Worm (Caenorhabditis elegans): ENCODE measurements around the gene spe-49.
A peak's percentile ranks its signal among the peaks of the same experiment; 100 is the strongest.

spe-49 gene

DNA sequence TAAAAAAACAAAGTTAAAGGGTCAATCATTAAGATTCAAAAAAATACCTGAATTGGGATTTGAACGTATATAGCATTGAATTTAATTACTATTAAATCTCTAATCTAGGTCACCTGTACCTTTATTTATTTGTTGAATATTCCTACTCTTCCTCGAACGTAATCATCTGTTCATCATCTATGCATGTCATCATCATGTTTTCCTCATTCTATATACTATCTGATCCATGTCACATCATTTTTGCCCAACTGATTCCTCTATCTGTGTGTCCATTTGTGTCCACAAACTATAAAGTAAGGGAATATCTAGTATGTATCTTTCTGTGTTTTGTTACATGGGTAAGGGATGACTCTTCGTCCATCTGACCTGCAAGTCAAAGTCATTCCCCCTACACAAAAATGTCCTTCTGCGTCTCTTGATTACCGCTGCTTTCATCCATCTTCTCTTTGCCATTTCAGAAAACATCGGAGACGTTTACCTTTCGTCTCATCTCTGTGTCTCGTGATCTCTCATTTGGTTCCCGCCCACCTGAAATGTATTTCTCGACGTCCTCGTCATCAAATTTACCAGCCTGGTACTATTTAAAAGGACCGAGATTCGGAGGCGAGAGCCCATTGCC is 41.7 kb downstream of the spe-49 start:
- TF ChIP-seq lsy-2 (tag; optimal IDR thresholded peaks at IDR 0.05) (no peak), elt-1 (tag; optimal IDR thresholded peaks at IDR 0.05; ENCODE audit: borderline replicate concordance, insufficient read depth) (peak; percentile 29)

DNA sequence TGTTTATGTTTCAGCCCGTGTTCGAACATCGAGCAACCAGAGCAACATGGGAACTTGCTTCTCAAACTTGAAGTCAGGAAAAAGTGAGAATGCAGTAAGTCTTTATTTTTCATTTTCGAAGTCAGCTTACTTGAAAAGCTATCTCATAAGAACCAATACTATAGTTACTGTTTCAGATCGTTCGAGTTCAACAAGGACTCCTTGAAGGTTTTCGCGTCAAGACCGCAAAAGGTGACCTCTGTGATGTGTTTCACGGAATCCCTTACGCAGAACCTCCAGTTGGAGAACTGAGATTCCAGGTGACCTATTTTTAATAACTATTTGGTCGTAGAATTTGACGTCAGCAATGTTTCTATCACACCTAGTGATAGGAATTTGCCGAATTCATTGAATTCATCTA is 42.4 kb downstream of the spe-49 start:
- TF ChIP-seq nhr-12 (tag; optimal IDR thresholded peaks at IDR 0.05) (no peak), ceh-43 (GFP tag; optimal IDR thresholded peaks at IDR 0.05) (no peak), ztf-11 (tag; optimal IDR thresholded peaks at IDR 0.05) (no peak), mls-2 (tag; optimal IDR thresholded peaks at IDR 0.05) (no peak), cnd-1 (tag; optimal IDR thresholded peaks at IDR 0.05) (no peak), ces-1 (GFP tag; optimal IDR thresholded peaks at IDR 0.05) (no peak), nhr-76 (tag; optimal IDR thresholded peaks at IDR 0.05) (no peak), elt-1 (tag; optimal IDR thresholded peaks at IDR 0.05; ENCODE audit: borderline replicate concordance, insufficient read depth) (no peak), flh-1 (GFP tag; optimal IDR thresholded peaks at IDR 0.05) (no peak), M03D4.4 (tag; optimal IDR thresholded peaks at IDR 0.05) (no peak), ceh-83 (GFP tag; optimal IDR thresholded peaks at IDR 0.05) (no peak), unc-39 (tag; optimal IDR thresholded peaks at IDR 0.05) (no peak), drap-1 (GFP tag; optimal IDR thresholded peaks at IDR 0.05) (no peak), unc-120 (tag; optimal IDR thresholded peaks at IDR 0.05; ENCODE audit: poor library complexity, severe bottlenecking) (no peak), lsy-2 (tag; optimal IDR thresholded peaks at IDR 0.05) (no peak)

DNA sequence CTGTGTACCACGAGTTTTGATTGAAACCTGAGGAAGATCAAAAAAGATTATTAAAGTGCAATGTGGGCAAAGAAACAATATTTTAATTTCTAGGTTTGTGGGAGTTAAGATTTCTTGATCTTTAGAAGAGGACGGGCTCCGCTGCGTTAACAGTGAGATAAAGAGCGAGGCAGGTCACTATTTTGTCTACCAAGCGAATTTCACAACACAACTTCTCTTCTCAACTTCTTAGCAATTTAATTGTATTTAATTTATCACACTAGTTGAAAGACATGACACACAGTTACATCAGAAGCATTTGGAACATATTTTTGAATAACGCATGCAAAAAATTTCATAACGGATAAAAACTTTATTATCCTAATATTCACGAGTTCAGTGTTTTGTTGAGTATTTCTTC is 45.2 kb downstream of the spe-49 start:
- TF ChIP-seq ham-2 (GFP tag; optimal IDR thresholded peaks at IDR 0.05) (no peak), elt-3 (tag; optimal IDR thresholded peaks at IDR 0.05) (no peak), cnd-1 (tag; optimal IDR thresholded peaks at IDR 0.05) (no peak), nhr-28 (tag; optimal IDR thresholded peaks at IDR 0.05) (no peak), snpc-4 (tag; optimal IDR thresholded peaks at IDR 0.05) (no peak), nhr-2 (tag; optimal IDR thresholded peaks at IDR 0.05) (no peak), ceh-39 (tag; optimal IDR thresholded peaks at IDR 0.05) (no peak), ztf-11 (tag; optimal IDR thresholded peaks at IDR 0.05) (no peak), sptf-1 (tag; optimal IDR thresholded peaks at IDR 0.05) (no peak), nhr-76 (tag; optimal IDR thresholded peaks at IDR 0.05) (no peak), mab-5 (tag; optimal IDR thresholded peaks at IDR 0.05) (no peak), lsy-2 (tag; optimal IDR thresholded peaks at IDR 0.05) (no peak)

DNA sequence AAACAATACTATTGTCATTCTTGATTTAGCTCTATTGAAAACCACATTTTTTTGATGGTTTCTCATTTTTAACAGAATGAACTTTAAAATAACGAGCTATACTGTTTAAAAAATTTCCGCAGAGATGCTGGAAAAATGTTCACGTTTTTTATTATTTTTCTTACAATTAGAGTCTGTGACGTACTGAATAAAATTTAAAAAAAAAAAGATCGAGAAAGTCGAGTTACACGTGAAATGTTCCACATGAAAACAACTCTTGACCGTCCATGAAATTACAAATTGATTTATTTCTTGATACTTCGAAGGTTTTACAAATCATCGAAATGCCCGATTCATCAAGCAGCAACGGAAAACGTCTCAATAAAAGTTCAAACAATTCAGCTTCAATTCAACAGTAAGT is 45.8 kb downstream of the spe-49 start, which contains the start of gene fbxa-202:
Gene fbxa-202 (plus strand): TSS at position 301 of the 400 bp plus-strand sequence.
- TF ChIP-seq lin-32 (GFP tag; optimal IDR thresholded peaks at IDR 0.05), result no peak
- no peak for TF ChIP-seq nhr-2 (tag; optimal IDR thresholded peaks at IDR 0.05)
- TF ChIP-seq sem-2 (GFP tag; optimal IDR thresholded peaks at IDR 0.05), result no peak
- TF ChIP-seq snpc-4 (tag; optimal IDR thresholded peaks at IDR 0.05), result no peak
- TF ChIP-seq unc-39 (tag; optimal IDR thresholded peaks at IDR 0.05), result no peak
- TF ChIP-seq unc-62 (GFP tag; optimal IDR thresholded peaks at IDR 0.05), result no peak
- no peak for TF ChIP-seq blmp-1 (tag; optimal IDR thresholded peaks at IDR 0.05)
- no peak for TF ChIP-seq elt-3 (tag; optimal IDR thresholded peaks at IDR 0.05)
- no peak for TF ChIP-seq bed-3 (GFP tag; optimal IDR thresholded peaks at IDR 0.05)
- no peak for TF ChIP-seq nhr-12 (tag; optimal IDR thresholded peaks at IDR 0.05)
- TF ChIP-seq sptf-1 (tag; optimal IDR thresholded peaks at IDR 0.05), result no peak
- TF ChIP-seq M03D4.4 (tag; optimal IDR thresholded peaks at IDR 0.05), result no peak
- no peak for TF ChIP-seq mab-5 (tag; optimal IDR thresholded peaks at IDR 0.05)
- no peak for TF ChIP-seq lin-13 (tag; optimal IDR thresholded peaks at IDR 0.05)
- TF ChIP-seq drap-1 (GFP tag; optimal IDR thresholded peaks at IDR 0.05), result no peak

DNA sequence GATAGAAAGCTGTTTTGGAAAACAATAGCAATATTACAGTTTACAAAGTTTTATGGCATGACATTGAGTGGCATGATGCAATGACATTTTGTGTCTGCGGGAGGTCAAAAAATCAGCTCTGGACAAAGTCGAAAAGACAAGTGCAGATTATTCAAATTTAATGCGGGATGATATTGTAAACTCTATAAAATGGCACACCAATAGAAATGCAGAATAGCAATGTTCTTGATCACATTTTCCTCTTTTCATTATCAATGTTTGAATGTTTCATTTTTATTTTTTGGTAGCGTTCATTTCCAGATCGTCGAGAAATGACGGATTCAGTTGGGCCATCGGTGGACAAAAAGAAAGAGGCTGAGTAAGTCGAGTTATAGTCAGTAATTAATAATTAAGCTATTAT is 47.7 kb downstream of the spe-49 start, which contains the start of gene T28C12.2:
Gene T28C12.2 (plus strand): TSS at position 301 of the 400 bp plus-strand sequence.
- TF ChIP-seq drap-1 (GFP tag; optimal IDR thresholded peaks at IDR 0.05) (no peak), lin-32 (GFP tag; optimal IDR thresholded peaks at IDR 0.05) (no peak), hlh-1 (tag; optimal IDR thresholded peaks at IDR 0.05) (no peak), lin-13 (tag; optimal IDR thresholded peaks at IDR 0.05) (no peak), mep-1 (tag; optimal IDR thresholded peaks at IDR 0.05) (no peak), ztf-11 (tag; optimal IDR thresholded peaks at IDR 0.05) (no peak), cnd-1 (tag; optimal IDR thresholded peaks at IDR 0.05) (no peak), ceh-39 (tag; optimal IDR thresholded peaks at IDR 0.05) (no peak), blmp-1 (tag; optimal IDR thresholded peaks at IDR 0.05) (no peak), unc-39 (tag; optimal IDR thresholded peaks at IDR 0.05) (no peak), nhr-28 (tag; optimal IDR thresholded peaks at IDR 0.05) (no peak), ceh-43 (GFP tag; optimal IDR thresholded peaks at IDR 0.05) (no peak), nhr-237 (tag; optimal IDR thresholded peaks at IDR 0.05) (no peak), tbx-8 (GFP tag; optimal IDR thresholded peaks at IDR 0.05) (no peak), sem-2 (GFP tag; optimal IDR thresholded peaks at IDR 0.05) (no peak), M03D4.4 (tag; optimal IDR thresholded peaks at IDR 0.05) (no peak), nhr-76 (tag; optimal IDR thresholded peaks at IDR 0.05) (no peak), sptf-1 (tag; optimal IDR thresholded peaks at IDR 0.05) (no peak)

All from whole organism, mixed stage, embryonic.